Fruit fly (Drosophila melanogaster) Kc167 (cell line): ENCODE results near the gene CG10863.

ENCODE experiments used
- Myc ChIP-seq: fragments of >200 bp; optimal IDR thresholded peaks from 2 replicates; lab custom pipeline; 2017; ENCODE audit warnings: missing external identifiers
- h ChIP-seq: fragments of >200 bp; optimal IDR thresholded peaks from 3 replicates; lab custom pipeline; 2018; ENCODE audit warnings: missing external identifiers
- insv ChIP-seq: fragments of >200 bp; optimal IDR thresholded peaks from 3 replicates; lab custom pipeline; 2018; ENCODE audit warnings: missing external identifiers
- psq ChIP-seq: fragments of >200 bp; optimal IDR thresholded peaks from 2 replicates; lab custom pipeline; 2017; ENCODE audit warnings: missing external identifiers
- ttk ChIP-seq: sonication (Bioruptor generic); optimal IDR thresholded peaks from 2 replicates; lab custom pipeline; 2017; ENCODE audit warnings: missing external identifiers

- TF ChIP-seq Myc (lab: Kevin White, UChicago) = no peak
- TF ChIP-seq ttk (lab: Kevin White, UChicago) = no peak
- TF ChIP-seq insv (lab: Kevin White, UChicago) = no peak
- TF ChIP-seq psq (lab: Kevin White, UChicago) = no peak
- TF ChIP-seq h (lab: Kevin White, UChicago) = no peak
Observed at dm6 chr3L:3901865-3902490, 40.3 kb downstream of the CG10863 start.
